Worm (Caenorhabditis elegans): ENCODE results near the gene srj-15.

Gene srj-15

DNA sequence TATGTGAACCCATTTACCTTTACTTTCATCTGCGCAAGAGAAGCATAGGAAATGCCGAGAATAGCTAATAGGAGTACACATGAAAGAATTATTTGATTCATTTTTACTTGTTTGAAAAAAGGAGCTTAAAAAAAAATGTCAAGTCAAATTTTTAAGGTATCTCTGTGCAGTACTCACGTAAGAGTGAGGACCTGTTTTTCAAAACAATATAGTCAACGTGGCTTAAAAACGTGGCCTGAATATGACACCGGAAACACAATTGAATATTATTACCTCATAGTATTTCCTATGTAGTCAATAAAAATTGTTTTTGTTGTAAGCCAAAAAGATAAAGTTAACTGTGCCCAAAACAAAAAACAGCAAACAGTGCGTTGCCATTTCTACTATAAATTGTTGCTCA lies 44.6 kb downstream of the srj-15 start, which contains the start of gene Y32G9A.12:
TSS of gene Y32G9A.12 (minus strand) at position 101 of the 400 bp plus-strand sequence.
- TF ChIP-seq ama-1 (optimal IDR thresholded peaks at IDR 0.05): no peak
- TF ChIP-seq F13C5.2 (tag; optimal IDR thresholded peaks at IDR 0.05): no peak
- no peak for TF ChIP-seq aly-1 (tag; optimal IDR thresholded peaks at IDR 0.05)
- no peak for TF ChIP-seq hmbx-1 (tag; optimal IDR thresholded peaks at IDR 0.05)
- no peak for TF ChIP-seq tbx-11 (GFP tag; IDR thresholded peaks at IDR 0.05)
- TF ChIP-seq flt-1 (GFP tag; IDR thresholded peaks at IDR 0.05): no peak
- no peak for TF ChIP-seq hmg-4 (GFP tag; optimal IDR thresholded peaks at IDR 0.05)
- TF ChIP-seq hnd-1 (tag; optimal IDR thresholded peaks at IDR 0.05): no peak
- no peak for TF ChIP-seq ceh-13 (GFP tag; optimal IDR thresholded peaks at IDR 0.05)
- no peak for TF ChIP-seq pes-1 (GFP tag; IDR thresholded peaks at IDR 0.05)
- no peak for TF ChIP-seq tra-4 (tag; optimal IDR thresholded peaks at IDR 0.05)
- TF ChIP-seq tbx-37 (GFP tag; conservative IDR thresholded peaks at IDR 0.05): no peak
- no peak for TF ChIP-seq ceh-36 (tag; optimal IDR thresholded peaks at IDR 0.05)
- TF ChIP-seq scrt-1 (GFP tag; IDR thresholded peaks at IDR 0.05): no peak
- TF ChIP-seq B0310.2 (tag; optimal IDR thresholded peaks at IDR 0.05): no peak

DNA sequence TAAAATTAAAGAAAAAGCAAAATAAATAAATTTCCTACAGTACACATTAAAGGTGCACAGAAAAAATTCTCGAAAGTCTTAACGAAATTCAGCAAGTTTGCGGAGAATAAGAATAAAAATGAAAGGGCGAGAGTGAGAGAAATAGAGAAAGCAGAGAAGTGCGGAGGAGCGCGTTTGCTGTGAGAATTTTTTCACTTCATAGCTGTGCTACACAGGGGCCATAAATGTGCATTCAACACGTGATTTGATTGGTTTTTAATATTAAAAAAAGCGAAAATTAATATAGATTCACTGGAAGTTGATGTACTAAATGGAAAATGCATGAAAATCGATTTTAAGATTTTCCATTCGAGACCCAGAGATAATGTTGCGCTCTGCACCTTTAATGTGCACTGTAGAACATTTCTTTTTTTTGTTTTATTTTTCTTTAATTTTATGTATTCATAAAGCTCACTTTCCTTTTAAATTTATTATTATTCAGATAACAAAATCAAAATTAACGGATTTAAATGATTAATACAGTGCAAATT lies 46.6 kb downstream of the srj-15 start, which contains the start of gene Y32G9A.2:
TSS of gene Y32G9A.2 (plus strand) at position 480 of the 530 bp plus-strand sequence.
- TF ChIP-seq ama-1 (optimal IDR thresholded peaks at IDR 0.05) (no peak), F13C5.2 (tag; optimal IDR thresholded peaks at IDR 0.05) (no peak), sea-1 (GFP tag; conservative IDR thresholded peaks at IDR 0.05) (no peak), hnd-1 (tag; optimal IDR thresholded peaks at IDR 0.05) (no peak), tra-4 (tag; optimal IDR thresholded peaks at IDR 0.05) (no peak)

All from whole organism, early embryonic.